Fruit fly (Drosophila melanogaster): Measurements from ENCODE around the gene CG5968.

DNA sequence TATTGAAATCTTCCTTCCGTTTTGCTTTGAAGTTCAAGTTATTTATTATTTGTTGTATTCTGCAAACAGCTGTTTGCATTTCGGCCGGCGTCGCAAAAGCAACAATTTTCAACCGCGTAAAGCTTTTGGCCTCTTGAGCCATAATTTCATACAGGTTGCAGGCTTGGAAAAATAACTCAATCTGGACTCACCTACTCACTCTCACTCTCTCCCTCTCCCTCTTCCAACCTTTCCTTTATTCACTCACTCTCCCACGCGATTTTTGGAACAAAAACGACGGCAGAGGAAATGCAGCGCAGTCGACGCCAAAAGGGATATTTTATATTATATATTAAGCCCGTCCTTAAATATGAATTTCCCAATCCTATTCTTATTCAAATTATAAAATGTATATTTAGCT lies 5.9 kb downstream of the CG5968 start:
- TF ChIP-seq CG8478 (optimal IDR thresholded peaks at IDR 0.05) (no peak), EcR (GFP tag; optimal IDR thresholded peaks at IDR 0.05) (no peak), pan (optimal IDR thresholded peaks at IDR 0.05) (no peak), Dll (optimal IDR thresholded peaks at IDR 0.05) (no peak)
